Worm (Caenorhabditis elegans) whole organism, L4 larva: Measurements from ENCODE around the gene skpo-3.

Source experiments
- F10B5.3 ChIP-seq: sonication (generic microtip); optimal IDR thresholded peaks from 2 replicates; lab custom pipeline; 2016; ENCODE audit warnings: mild to moderate bottlenecking, missing genetic modification characterization, missing compliant biosample characterization
- F44E2.7 ChIP-seq: fragments of 200-800 bp; sonication (Bioruptor generic); IDR thresholded peaks from 2 replicates; pipeline ENCODE4 v2.1.2; 2022; ENCODE audit warnings: missing genetic modification characterization, missing compliant biosample characterization
- F49E8.2 ChIP-seq: sonication (generic microtip); optimal IDR thresholded peaks from 2 replicates; lab custom pipeline; 2016; ENCODE audit warnings: missing compliant biosample characterization, mild to moderate bottlenecking, missing genetic modification characterization, borderline replicate concordance
- aha-1 ChIP-seq: fragments of 150-350 bp; peaks from one replicate; lab custom pipeline; 2014; ENCODE audit warnings: missing biosample characterization, missing genetic modification characterization
- aly-2 ChIP-seq: sonication (generic microtip); optimal IDR thresholded peaks from 2 replicates; lab custom pipeline; 2018; ENCODE audit warnings: missing biosample characterization, missing genetic modification characterization
- ceh-20 ChIP-seq: fragments of 200-800 bp; sonication (Bioruptor generic); IDR thresholded peaks from 2 replicates; pipeline ENCODE4 v1.3.6; 2022; ENCODE audit warnings: missing genetic modification reagents, missing genetic modification characterization, missing compliant biosample characterization
- ceh-44 ChIP-seq: fragments of 200-800 bp; sonication (Bioruptor generic); IDR thresholded peaks from 2 replicates; pipeline ENCODE4 v1.3.6; 2022; ENCODE audit warnings: missing genetic modification reagents, missing genetic modification characterization, missing compliant biosample characterization
- cey-2 ChIP-seq: sonication (generic microtip); optimal IDR thresholded peaks from 3 replicates; lab custom pipeline; 2017; ENCODE audit warnings: missing genetic modification characterization, mild to moderate bottlenecking, missing compliant biosample characterization, antibody characterized with exemption, borderline replicate concordance; ENCODE audit not compliant: insufficient read depth
- ctbp-1 ChIP-seq: fragments of 200-800 bp; sonication (Bioruptor generic); IDR thresholded peaks from 2 replicates; pipeline ENCODE4 v1.3.6; 2022; ENCODE audit warnings: missing genetic modification reagents, missing genetic modification characterization, missing compliant biosample characterization
- daf-12 ChIP-seq: fragments of 150-350 bp; optimal IDR thresholded peaks from 2 replicates; lab custom pipeline; 2014; ENCODE audit warnings: missing biosample characterization, missing genetic modification reagents, missing genetic modification characterization
- daf-16 ChIP-seq, 3 experiments: sonication (generic microtip); optimal IDR thresholded peaks; 2 replicates each; lab custom pipeline; 2016 to 2017; ENCODE audit warnings: missing genetic modification characterization in 3 of 3, missing genetic modification reagents in 3 of 3, mild to moderate bottlenecking in 2 of 3, missing compliant biosample characterization in 2 of 3, missing biosample characterization in 1 of 3, moderate library complexity in 1 of 3
- daf-19 ChIP-seq: fragments of 200-800 bp; sonication (Bioruptor generic); conservative IDR thresholded peaks from 2 replicates; pipeline ENCODE4 v1.3.6; 2022; ENCODE audit warnings: missing genetic modification characterization, missing compliant biosample characterization
- dve-1 ChIP-seq: sonication (generic microtip); optimal IDR thresholded peaks from 2 replicates; lab custom pipeline; 2017; ENCODE audit warnings: antibody characterized with exemption, mild to moderate bottlenecking, missing genetic modification characterization, missing compliant biosample characterization; ENCODE audit not compliant: insufficient read depth
- egl-43 ChIP-seq: fragments of 200-800 bp; sonication (Bioruptor generic); IDR thresholded peaks from 2 replicates; pipeline ENCODE4 v1.3.6; 2022; ENCODE audit warnings: missing genetic modification reagents, missing genetic modification characterization, missing compliant biosample characterization
- fkh-10 ChIP-seq: fragments of 150-350 bp; optimal IDR thresholded peaks from 2 replicates; lab custom pipeline; 2014; ENCODE audit warnings: missing biosample characterization, missing genetic modification reagents, missing genetic modification characterization
- fos-1 ChIP-seq: fragments of 150-350 bp; optimal IDR thresholded peaks from 2 replicates; lab custom pipeline; 2014; ENCODE audit warnings: missing biosample characterization, missing genetic modification characterization
- hlh-30 ChIP-seq: sonication (generic microtip); optimal IDR thresholded peaks from 2 replicates; lab custom pipeline; 2017; ENCODE audit warnings: antibody characterized with exemption, mild to moderate bottlenecking, missing genetic modification characterization, missing compliant biosample characterization; ENCODE audit not compliant: insufficient read depth
- lin-15B ChIP-seq: fragments of 150-350 bp; sonication (generic microtip); optimal IDR thresholded peaks from 3 replicates; lab custom pipeline; 2014; ENCODE audit warnings: missing biosample characterization, missing genetic modification characterization
- lsy-2 ChIP-seq, 2 experiments: fragments of 150-350 bp in 1 of 2; sonication (generic microtip) in 1 of 2; optimal IDR thresholded peaks; 2 replicates each; lab custom pipeline; 2014 to 2017; ENCODE audit warnings: missing biosample characterization in 2 of 2, missing genetic modification characterization in 2 of 2
- madf-5 ChIP-seq, 2 experiments: fragments of 200-800 bp; sonication (Bioruptor generic); IDR thresholded peaks; 2 replicates each; pipeline ENCODE4 v1.3.6; 2022; ENCODE audit warnings: missing compliant biosample characterization in 2 of 2, missing genetic modification characterization in 2 of 2
- mdl-1 ChIP-seq, 2 experiments: fragments of 150-350 bp in 1 of 2; sonication (generic microtip) in 1 of 2; optimal IDR thresholded peaks; 2 replicates each; lab custom pipeline; 2014 to 2017; ENCODE audit warnings: missing biosample characterization in 2 of 2, missing genetic modification characterization in 2 of 2
- mes-2 ChIP-seq: sonication (generic microtip); optimal IDR thresholded peaks from 2 replicates; lab custom pipeline; 2016; ENCODE audit warnings: missing genotype, mild to moderate bottlenecking, missing genetic modification characterization, missing compliant biosample characterization; ENCODE audit not compliant: poor library complexity, severe bottlenecking
- mxl-3 ChIP-seq: fragments of 200-800 bp; sonication (Bioruptor generic); optimal IDR thresholded peaks from 2 replicates; lab custom pipeline; 2018; ENCODE audit warnings: mild to moderate bottlenecking, missing genetic modification characterization, missing compliant biosample characterization
- nhr-102 ChIP-seq: sonication (generic microtip); optimal IDR thresholded peaks from 2 replicates; lab custom pipeline; 2016; ENCODE audit warnings: mild to moderate bottlenecking, missing genetic modification characterization, moderate library complexity, missing compliant biosample characterization
- nhr-11 ChIP-seq: fragments of 150-350 bp; optimal IDR thresholded peaks from 2 replicates; lab custom pipeline; 2014; ENCODE audit warnings: missing biosample characterization, missing genetic modification characterization
- nhr-111 ChIP-seq: fragments of 200-800 bp; sonication (Bioruptor generic); optimal IDR thresholded peaks from 2 replicates; lab custom pipeline; 2018; ENCODE audit warnings: mild to moderate bottlenecking, missing genetic modification characterization, missing compliant biosample characterization
- nhr-48 ChIP-seq: sonication (generic microtip); optimal IDR thresholded peaks from 2 replicates; lab custom pipeline; 2016; ENCODE audit warnings: mild to moderate bottlenecking, missing genetic modification characterization, missing compliant biosample characterization
- pha-4 ChIP-seq, 2 experiments: fragments of 150-350 bp in 1 of 2; fragments of 200-800 bp in 1 of 2; sonication (Bioruptor generic) in 1 of 2; IDR thresholded peaks in 1 of 2; optimal IDR thresholded peaks in 1 of 2; 2 replicates each; pipeline versions ENCODE4 v1.3.6 to Lab custom; 2014 to 2022; ENCODE audit warnings: missing genetic modification characterization in 2 of 2, missing genetic modification reagents in 2 of 2, missing biosample characterization in 1 of 2, missing compliant biosample characterization in 1 of 2
- php-3 ChIP-seq: fragments of 200-800 bp; sonication (Bioruptor generic); IDR thresholded peaks from 2 replicates; pipeline ENCODE4 v1.3.6; 2022; ENCODE audit warnings: missing genetic modification reagents, missing genetic modification characterization, missing compliant biosample characterization
- skn-1 ChIP-seq: fragments of 150-350 bp; optimal IDR thresholded peaks from 2 replicates; lab custom pipeline; 2014; ENCODE audit warnings: missing biosample characterization, missing genetic modification characterization
- snpc-1.2 ChIP-seq: fragments of 200-800 bp; sonication (Bioruptor generic); IDR thresholded peaks from 2 replicates; pipeline ENCODE4 v1.3.6; 2022; ENCODE audit warnings: missing genetic modification reagents, missing genetic modification characterization, missing compliant biosample characterization
- unc-62 ChIP-seq, 3 experiments: fragments of 150-350 bp in 1 of 3; sonication (generic microtip); optimal IDR thresholded peaks in 2 of 3; peaks in 1 of 3; 1 replicate in 1 of 3; 2 replicates in 2 of 3; lab custom pipeline; 2014 to 2017; ENCODE audit warnings: missing biosample characterization in 3 of 3, missing genetic modification characterization in 3 of 3, missing genetic modification reagents in 3 of 3, missing genotype in 1 of 3
- zfp-3 ChIP-seq: fragments of 200-800 bp; sonication (Bioruptor generic); conservative IDR thresholded peaks from 2 replicates; pipeline ENCODE4 v1.3.6; 2022; ENCODE audit warnings: missing genetic modification reagents, missing genetic modification characterization, missing compliant biosample characterization
- zip-11 ChIP-seq: fragments of 200-800 bp; sonication (Bioruptor generic); IDR thresholded peaks from 2 replicates; pipeline ENCODE4 v1.3.6; 2022; ENCODE audit warnings: missing genetic modification characterization, missing compliant biosample characterization
- zip-2 ChIP-seq: fragments of 150-350 bp; optimal IDR thresholded peaks from 2 replicates; lab custom pipeline; 2014; ENCODE audit warnings: missing biosample characterization, missing genetic modification characterization

skpo-3 gene

ce11 chrII:7211280-7211679 is 34.4 kb upstream of the skpo-3 start, which contains the start of gene E04F6.8:
E04F6.8 (minus strand) TSS chrII:7211380.
- TF ChIP-seq nhr-102 (tag; lab: Kevin White, UChicago) (no peak), daf-16 (GFP tag; optimal IDR thresholded peaks at IDR 0.05; lab: Kevin White, UChicago) (peak in 1 of 2 experiments; percentile 75), daf-16 (tag; optimal IDR thresholded peaks at IDR 0.05; lab: Kevin White, UChicago) (no peak), nhr-11 (tag; lab: Kevin White, UChicago) (peak; percentile 8), zip-11 (GFP tag; lab: Robert Waterston, UW) (no peak), daf-19 (GFP tag; lab: Robert Waterston, UW) (no peak), hlh-30 (peak; percentile 38)

- no peak for TF ChIP-seq nhr-102 (tag; lab: Kevin White, UChicago)
- peak in 1 of 2 experiments; percentile 36 for TF ChIP-seq daf-16 (GFP tag; optimal IDR thresholded peaks at IDR 0.05; lab: Kevin White, UChicago)
- no peak for TF ChIP-seq daf-16 (tag; optimal IDR thresholded peaks at IDR 0.05; lab: Kevin White, UChicago)
Measured at ce11 chrII:7212059-7212458, 33.6 kb upstream of the skpo-3 start, which contains the start of gene E04F6.9. E04F6.9 (minus strand) TSS chrII:7212159.

ce11 chrII:7217047-7217446 is 28.6 kb upstream of the skpo-3 start, which contains the start of gene E04F6.10:
E04F6.10 (minus strand) TSS chrII:7217147.
- TF ChIP-seq lin-15B (tag; lab: Kevin White, UChicago) (no peak), egl-43 (GFP tag; lab: Robert Waterston, UW) (no peak), mxl-3 (GFP tag; lab: Kevin White, UChicago) (no peak), daf-12 (tag; lab: Kevin White, UChicago) (no peak), madf-5 (GFP tag; IDR thresholded peaks at IDR 0.05; lab: Robert Waterston, UW) (no peak), zip-2 (tag; lab: Kevin White, UChicago) (no peak), mdl-1 (tag; optimal IDR thresholded peaks at IDR 0.05; lab: Kevin White, UChicago) (no peak), unc-62 (GFP tag; optimal IDR thresholded peaks at IDR 0.05 in 1 of 2; lab: Kevin White, UChicago) (peak in 1 of 2 experiments; percentile 57), unc-62 (tag; optimal IDR thresholded peaks at IDR 0.05; lab: Kevin White, UChicago) (no peak), aha-1 (tag; lab: Kevin White, UChicago) (peak; percentile 66), mes-2 (no peak), snpc-1.2 (GFP tag; lab: Robert Waterston, UW) (no peak)

ce11 chrII:7224074-7224473 is 21.6 kb upstream of the skpo-3 start:
- no peak for TF ChIP-seq zfp-3
- TF ChIP-seq unc-62 (GFP tag; optimal IDR thresholded peaks at IDR 0.05 in 1 of 2; lab: Kevin White, UChicago): peak in 1 of 2 experiments; percentile 56
- TF ChIP-seq unc-62 (tag; optimal IDR thresholded peaks at IDR 0.05; lab: Kevin White, UChicago): no peak
- TF ChIP-seq aha-1 (tag; lab: Kevin White, UChicago): peak; percentile 55
- no peak for TF ChIP-seq nhr-11 (tag; lab: Kevin White, UChicago)
- no peak for TF ChIP-seq aly-2 (tag; lab: Kevin White, UChicago)

- TF ChIP-seq skn-1 (tag; lab: Kevin White, UChicago) (no peak), ctbp-1 (GFP tag; lab: Robert Waterston, UW) (no peak), pha-4 (GFP tag; IDR thresholded peaks at IDR 0.05; lab: Robert Waterston, UW) (no peak), pha-4 (tag; optimal IDR thresholded peaks at IDR 0.05; lab: Kevin White, UChicago) (no peak), F44E2.7 (no peak), fos-1 (tag; lab: Kevin White, UChicago) (no peak), unc-62 (GFP tag; optimal IDR thresholded peaks at IDR 0.05 in 1 of 2; lab: Kevin White, UChicago) (no peak), unc-62 (tag; optimal IDR thresholded peaks at IDR 0.05; lab: Kevin White, UChicago) (no peak), dve-1 (tag; lab: Kevin White, UChicago) (no peak), cey-2 (no peak), php-3 (GFP tag; lab: Robert Waterston, UW) (no peak), lsy-2 (tag; optimal IDR thresholded peaks at IDR 0.05; lab: Kevin White, UChicago) (no peak), ceh-20 (GFP tag; lab: Robert Waterston, UW) (no peak), nhr-48 (tag; lab: Kevin White, UChicago) (no peak), nhr-111 (GFP tag; lab: Kevin White, UChicago) (no peak), ceh-44 (GFP tag; lab: Robert Waterston, UW) (no peak), fkh-10 (GFP tag; lab: Kevin White, UChicago) (no peak), zip-2 (tag; lab: Kevin White, UChicago) (no peak), F10B5.3 (tag; lab: Kevin White, UChicago) (no peak), F49E8.2 (tag; lab: Kevin White, UChicago) (no peak)
Measured at ce11 chrII:7225864-7226522, 19.7 kb upstream of the skpo-3 start, which contains the start of gene clh-3. clh-3 (minus strand) TSS chrII:7225914.
